Fruit fly (Drosophila melanogaster) S2 (cell line): ENCODE results near the gene Or30a.

Experiments used
- CG8478 ChIP-seq: fragments of >200 bp; optimal IDR thresholded peaks from 2 replicates; lab custom pipeline; 2018
- CTCF ChIP-seq, 2 experiments: fragments of >200 bp; optimal IDR thresholded peaks; 2 replicates each; lab custom pipeline; 2018

- TF ChIP-seq CTCF (optimal IDR thresholded peaks at IDR 0.05; lab: Kevin White, UChicago) = peak; percentile 57 to 60
- no peak for TF ChIP-seq CG8478 (lab: Kevin White, UChicago)
Observed at dm6 chr2L:9067124-9067523, 44.5 kb upstream of the Or30a start.
